Worm (Caenorhabditis elegans) whole organism, L4 larva: Measurements from ENCODE around the gene ZK632.4.

ENCODE experiments used
- D1046.2 ChIP-seq: fragments of 200-800 bp; sonication (Bioruptor generic); IDR thresholded peaks from 2 replicates; pipeline ENCODE4 v1.3.6; 2022; ENCODE audit warnings: missing genetic modification characterization, missing compliant biosample characterization
- R02D3.7 ChIP-seq: fragments of 150-350 bp; sonication (generic microtip); optimal IDR thresholded peaks from 3 replicates; lab custom pipeline; 2014; ENCODE audit warnings: missing biosample characterization, missing genetic modification characterization
- aha-1 ChIP-seq: fragments of 150-350 bp; peaks from one replicate; lab custom pipeline; 2014; ENCODE audit warnings: missing biosample characterization, missing genetic modification characterization
- egl-27 ChIP-seq: sonication (generic microtip); optimal IDR thresholded peaks from 3 replicates; lab custom pipeline; 2017; ENCODE audit warnings: missing biosample characterization, missing genetic modification reagents, missing genetic modification characterization
- hmg-1.1 ChIP-seq: fragments of 200-800 bp; sonication (Bioruptor generic); IDR thresholded peaks from 2 replicates; pipeline ENCODE4 v1.3.6; 2022; ENCODE audit warnings: missing genetic modification reagents, missing genetic modification characterization, missing compliant biosample characterization
- lin-38 ChIP-seq: fragments of 200-800 bp; sonication (Bioruptor generic); IDR thresholded peaks from 2 replicates; pipeline ENCODE4 v1.3.6; 2022; ENCODE audit warnings: missing genetic modification reagents, missing genetic modification characterization, missing compliant biosample characterization
- mdl-1 ChIP-seq, 2 experiments: fragments of 150-350 bp in 1 of 2; sonication (generic microtip) in 1 of 2; optimal IDR thresholded peaks; 2 replicates each; lab custom pipeline; 2014 to 2017; ENCODE audit warnings: missing biosample characterization in 2 of 2, missing genetic modification characterization in 2 of 2
- nhr-11 ChIP-seq: fragments of 150-350 bp; optimal IDR thresholded peaks from 2 replicates; lab custom pipeline; 2014; ENCODE audit warnings: missing biosample characterization, missing genetic modification characterization

ZK632.4 gene

ce11 chrIII:9760184-9760583 is 47.1 kb downstream of the ZK632.4 start:
- TF ChIP-seq D1046.2 (no peak), egl-27 (tag; lab: Kevin White, UChicago) (no peak), aha-1 (peak; percentile 22), hmg-1.1 (GFP tag; lab: Robert Waterston, UW) (no peak)

ce11 chrIII:9758848-9759247 is 48.4 kb downstream of the ZK632.4 start, which contains the start of gene rmd-1:
Gene rmd-1 (plus strand): TSS chrIII:9759094.
- TF ChIP-seq mdl-1 (tag; optimal IDR thresholded peaks at IDR 0.05; lab: Kevin White, UChicago) (no peak), lin-38 (GFP tag; lab: Robert Waterston, UW) (peak; percentile 51)
- TF ChIP-seq, all 104 proteins: peak for 1

ce11 chrIII:9757414-9757813 is 49.8 kb downstream of the ZK632.4 start, which contains the start of gene vps-53:
Gene vps-53 (minus strand): TSS chrIII:9757514.
- no peak for TF ChIP-seq R02D3.7 (tag; lab: Kevin White, UChicago)
- TF ChIP-seq nhr-11 (tag; lab: Kevin White, UChicago): no peak
